Worm (Caenorhabditis elegans) whole organism, L3 larva: ENCODE measurements around the gene scly-1.

Experiments
- elt-1 ChIP-seq: fragments of 150-350 bp; optimal IDR thresholded peaks from 2 replicates; lab custom pipeline; 2014; ENCODE audit warnings: missing biosample characterization, missing genetic modification characterization
- snpc-4 ChIP-seq: fragments of 150-350 bp; optimal IDR thresholded peaks from 2 replicates; lab custom pipeline; 2014; ENCODE audit warnings: missing biosample characterization, missing genetic modification characterization
- ztf-4 ChIP-seq: fragments of 150-350 bp; optimal IDR thresholded peaks from 2 replicates; lab custom pipeline; 2014; ENCODE audit warnings: missing biosample characterization, missing genetic modification characterization

ce11 chrII:6252707-6253106 is 28.2 kb downstream of the scly-1 start:
- TF ChIP-seq elt-1 (tag; lab: Kevin White, UChicago), result no peak
- no peak for TF ChIP-seq ztf-4 (tag; lab: Kevin White, UChicago)
- TF ChIP-seq snpc-4 (tag; lab: Kevin White, UChicago), result no peak
